Fruit fly (Drosophila melanogaster) S2 (cell line): Measurements from ENCODE around the gene Tnpo.

Experiments
- CG8478 ChIP-seq: fragments of >200 bp; optimal IDR thresholded peaks from 2 replicates; lab custom pipeline; 2018
- CTCF ChIP-seq, 2 experiments: fragments of >200 bp; optimal IDR thresholded peaks; 2 replicates each; lab custom pipeline; 2018

DNA sequence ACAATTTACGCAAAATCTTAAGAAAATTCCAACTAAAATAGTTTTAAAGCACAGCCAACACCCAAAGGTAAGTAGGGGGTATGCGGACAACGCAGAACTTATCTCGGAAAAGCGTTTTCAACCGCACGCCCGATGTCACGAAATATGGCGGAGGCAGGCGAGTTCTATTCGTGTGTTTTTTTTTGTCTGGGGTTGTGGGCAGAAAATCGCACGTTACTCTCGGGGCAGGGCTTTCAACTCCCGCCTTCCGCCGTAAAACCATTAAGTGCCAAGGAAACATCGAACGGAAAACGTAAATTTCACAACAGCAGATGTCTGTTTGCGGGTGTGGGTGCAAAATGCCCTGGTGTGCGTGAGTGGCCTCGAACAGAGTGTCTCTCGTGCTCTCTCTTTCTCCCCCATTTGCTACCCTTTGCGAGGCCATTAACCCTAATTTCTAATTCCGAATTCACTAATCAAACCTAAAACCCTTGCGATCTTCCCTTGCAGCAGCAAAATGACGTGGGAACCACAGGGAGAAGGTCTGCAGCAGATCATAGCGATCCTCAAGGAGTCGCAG is 355 bp downstream of the Tnpo start:
- TF ChIP-seq CG8478 (lab: Kevin White, UChicago) (no peak), CTCF (optimal IDR thresholded peaks at IDR 0.05; lab: Kevin White, UChicago) (no peak)
